Fruit fly (Drosophila melanogaster) S2 (cell line): ENCODE measurements around the gene gogo.

ENCODE experiments used
- CG8478 ChIP-seq: fragments of >200 bp; optimal IDR thresholded peaks from 2 replicates; lab custom pipeline; 2018
- CTCF ChIP-seq, 2 experiments: fragments of >200 bp; optimal IDR thresholded peaks; 2 replicates each; lab custom pipeline; 2018

DNA sequence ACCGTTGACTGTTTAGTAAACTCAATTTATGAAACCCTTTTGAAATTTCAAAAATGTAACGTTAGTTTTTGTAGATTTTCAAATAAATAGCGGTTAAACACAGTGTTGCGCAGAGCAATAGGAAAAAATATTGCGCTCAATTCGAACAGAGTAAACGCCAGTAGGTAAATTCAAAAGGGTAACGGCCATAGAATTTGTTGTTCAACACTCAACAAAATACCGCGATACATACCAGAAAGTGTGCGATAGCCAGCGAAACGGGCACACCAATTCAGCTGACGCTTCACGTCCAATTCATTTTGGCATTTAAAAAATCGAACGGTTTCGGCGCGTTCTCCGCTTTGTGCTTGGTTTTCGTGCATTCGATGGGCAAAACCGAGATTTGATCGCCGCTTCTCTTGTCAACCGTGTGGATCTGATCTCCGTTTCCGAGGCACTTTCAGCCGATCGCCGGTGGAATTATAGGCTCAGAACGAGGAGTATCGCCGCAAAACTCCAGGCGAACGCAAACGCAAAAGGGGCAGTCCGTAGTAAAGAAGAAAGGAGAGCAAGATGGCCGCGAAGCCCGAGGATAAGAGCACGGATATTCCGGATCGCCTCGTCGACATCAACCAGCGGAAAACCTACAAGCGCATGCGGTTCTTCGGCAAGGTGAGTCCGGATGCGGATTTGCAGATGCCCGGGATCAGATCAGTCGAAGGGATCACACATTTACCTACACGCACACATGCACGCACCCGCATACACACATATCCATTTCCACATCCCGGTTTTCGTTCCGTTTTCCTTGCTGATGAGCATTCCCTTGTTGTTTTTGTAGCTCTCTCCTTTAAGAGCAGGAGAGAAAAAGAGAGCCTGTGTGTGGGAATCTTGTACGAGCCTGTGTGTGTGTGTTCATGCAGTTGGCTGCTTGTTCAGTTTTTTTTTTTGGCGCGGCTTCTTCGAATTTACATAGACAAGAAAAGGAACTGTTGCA, 15.1 kb upstream of the gogo start:
- no peak for TF ChIP-seq CG8478 (lab: Kevin White, UChicago)
- peak; percentile 38 to 43 for TF ChIP-seq CTCF (optimal IDR thresholded peaks at IDR 0.05; lab: Kevin White, UChicago)
